Worm (Caenorhabditis elegans) whole organism, young adult: ENCODE measurements around the gene lido-10.

Source experiments
- ama-1 ChIP-seq, 3 experiments: fragments of 150-350 bp in 1 of 3; sonication (generic microtip) in 2 of 3; optimal IDR thresholded peaks; 2 replicates each; lab custom pipeline; 2014 to 2018; ENCODE audit warnings: missing biosample characterization in 2 of 3, missing genetic modification characterization in 2 of 3, missing genetic modification reagents in 2 of 3
- attf-3 ChIP-seq: fragments of 200-800 bp; sonication (Bioruptor generic); conservative IDR thresholded peaks from 2 replicates; pipeline ENCODE4 v1.3.6; 2022; ENCODE audit warnings: missing genetic modification reagents, missing genetic modification characterization, missing compliant biosample characterization
- attf-5 ChIP-seq: fragments of 200-800 bp; sonication (Bioruptor generic); optimal IDR thresholded peaks from 2 replicates; lab custom pipeline; 2018; ENCODE audit warnings: mild to moderate bottlenecking, missing genetic modification characterization, missing compliant biosample characterization
- attf-6 ChIP-seq: fragments of 200-800 bp; sonication (Bioruptor generic); IDR thresholded peaks from 2 replicates; pipeline ENCODE4 v1.3.6; 2022; ENCODE audit warnings: missing genetic modification reagents, missing genetic modification characterization, missing compliant biosample characterization
- ceh-100 ChIP-seq: fragments of 200-800 bp; sonication (Bioruptor generic); IDR thresholded peaks from 2 replicates; pipeline ENCODE4 v1.3.6; 2022; ENCODE audit warnings: missing genetic modification reagents, missing genetic modification characterization, missing compliant biosample characterization
- dox-1 ChIP-seq: fragments of 200-800 bp; sonication (Bioruptor generic); IDR thresholded peaks from 2 replicates; pipeline ENCODE4 v1.3.6; 2022; ENCODE audit warnings: missing genetic modification reagents, missing genetic modification characterization, missing compliant biosample characterization
- nfyb-1 ChIP-seq: fragments of 200-800 bp; sonication (Bioruptor generic); IDR thresholded peaks from 2 replicates; pipeline ENCODE4 v1.3.6; 2022; ENCODE audit warnings: missing genetic modification reagents, missing genetic modification characterization, missing compliant biosample characterization
- tlf-1 ChIP-seq: fragments of 200-800 bp; sonication (Bioruptor generic); optimal IDR thresholded peaks from 2 replicates; lab custom pipeline; 2018; ENCODE audit warnings: mild to moderate bottlenecking, missing genetic modification characterization, missing compliant biosample characterization
- ztf-28 ChIP-seq: fragments of 200-800 bp; sonication (Bioruptor generic); IDR thresholded peaks from 2 replicates; pipeline ENCODE4 v1.3.6; 2022; ENCODE audit warnings: missing genetic modification reagents, missing genetic modification characterization, missing compliant biosample characterization

- TF ChIP-seq ztf-28 (GFP tag; lab: Robert Waterston, UW) = no peak
- no peak for TF ChIP-seq ceh-100 (GFP tag; lab: Robert Waterston, UW)
- TF ChIP-seq tlf-1 (GFP tag; lab: Kevin White, UChicago) = no peak
- TF ChIP-seq attf-6 (GFP tag; lab: Robert Waterston, UW) = no peak
- no peak for TF ChIP-seq dox-1
- TF ChIP-seq nfyb-1 (GFP tag; lab: Robert Waterston, UW) = no peak
- TF ChIP-seq attf-3 (GFP tag; lab: Robert Waterston, UW) = no peak
- no peak for TF ChIP-seq ama-1 (optimal IDR thresholded peaks at IDR 0.05; lab: Kevin White, UChicago)
- TF ChIP-seq ama-1 (GFP tag; optimal IDR thresholded peaks at IDR 0.05; lab: Kevin White, UChicago) = no peak
- no peak for TF ChIP-seq attf-5 (GFP tag; lab: Kevin White, UChicago)
Measured at ce11 chrII:2962531-2963164, 39.7 kb upstream of the lido-10 start.
